Worm (Caenorhabditis elegans): ENCODE data around the gene K07D4.4.

DNA sequence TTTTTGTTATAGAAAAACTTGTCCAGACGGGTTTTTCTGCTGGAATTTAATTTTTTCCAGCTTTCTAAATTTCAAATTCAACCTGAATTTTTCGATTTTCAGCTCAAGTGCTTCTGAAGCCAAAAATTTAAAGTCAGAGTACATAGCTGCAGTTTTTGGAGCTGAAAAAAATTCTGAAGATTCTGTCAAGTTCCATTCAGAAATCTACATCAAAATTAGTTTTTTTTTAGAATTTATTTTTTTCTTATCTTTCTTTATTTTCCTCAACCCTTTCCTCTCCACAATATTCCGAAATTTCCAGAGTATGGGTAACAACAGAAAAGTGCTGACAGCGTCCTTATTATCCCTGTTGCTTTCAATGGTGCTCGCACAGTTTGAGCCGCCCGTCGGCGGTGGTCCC, 3.9 kb downstream of the K07D4.4 start, which contains the start of gene K07D4.9:
- no peak for TF ChIP-seq unc-3 (GFP tag; conservative IDR thresholded peaks at IDR 0.05)
- TF ChIP-seq unc-3 (tag; optimal IDR thresholded peaks at IDR 0.05) = no peak
- no peak for TF ChIP-seq nfya-1 (tag; optimal IDR thresholded peaks at IDR 0.05)
- no peak for TF ChIP-seq lim-6 (tag; optimal IDR thresholded peaks at IDR 0.05)
- no peak for TF ChIP-seq pag-3 (tag; optimal IDR thresholded peaks at IDR 0.05; ENCODE audit: borderline replicate concordance)
- no peak for TF ChIP-seq dve-1 (tag; optimal IDR thresholded peaks at IDR 0.05)
- no peak for TF ChIP-seq unc-86 (tag; optimal IDR thresholded peaks at IDR 0.05)
- no peak for TF ChIP-seq che-1 (tag; optimal IDR thresholded peaks at IDR 0.05)
- no peak for TF ChIP-seq K09A11.1 (tag; optimal IDR thresholded peaks at IDR 0.05; ENCODE audit: insufficient read depth)
- no peak for TF ChIP-seq rnt-1 (tag; optimal IDR thresholded peaks at IDR 0.05)

All from whole organism, late embryonic.